Fruit fly (Drosophila melanogaster): Measurements from ENCODE around the gene CG17261.

CG17261 gene

DNA sequence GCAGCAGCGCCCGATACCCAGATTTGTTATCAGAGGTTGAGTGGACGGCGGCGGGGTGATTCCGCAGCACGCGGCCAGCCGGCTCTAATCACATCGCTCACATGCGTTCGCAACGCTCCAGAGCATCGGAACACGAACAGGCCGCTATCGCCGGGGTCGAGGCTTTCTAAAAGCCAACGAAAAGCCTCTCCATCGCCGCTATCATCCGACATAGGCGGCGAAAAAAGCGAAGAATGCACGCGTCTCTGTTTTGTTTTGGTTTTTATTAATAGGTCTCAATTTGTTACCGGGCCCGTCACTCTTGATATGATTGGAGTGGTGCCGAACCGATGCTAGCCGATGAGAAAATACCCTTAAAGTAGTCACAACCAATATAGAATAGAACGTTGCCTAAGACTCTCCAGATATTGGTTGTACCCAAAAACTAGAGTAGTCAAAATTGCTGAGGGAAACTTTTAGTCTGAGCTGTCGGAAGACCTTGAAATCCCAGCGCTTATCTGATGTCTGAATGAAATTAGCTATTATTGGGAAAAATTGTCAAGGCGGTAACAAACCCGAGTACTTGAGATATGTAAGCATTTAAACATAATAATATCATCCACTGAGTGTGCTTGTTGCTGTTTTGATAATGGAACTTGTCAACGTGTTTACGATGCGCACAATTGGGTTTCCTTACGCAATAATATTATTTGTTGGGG lies at the start of gene CG17261:
Gene CG17261, plus strand, starts transcription at position 634 of the 698 bp plus-strand sequence.
- no peak for TF ChIP-seq h (optimal IDR thresholded peaks at IDR 0.05)
- TF ChIP-seq ttk (optimal IDR thresholded peaks at IDR 0.05) = no peak

DNA sequence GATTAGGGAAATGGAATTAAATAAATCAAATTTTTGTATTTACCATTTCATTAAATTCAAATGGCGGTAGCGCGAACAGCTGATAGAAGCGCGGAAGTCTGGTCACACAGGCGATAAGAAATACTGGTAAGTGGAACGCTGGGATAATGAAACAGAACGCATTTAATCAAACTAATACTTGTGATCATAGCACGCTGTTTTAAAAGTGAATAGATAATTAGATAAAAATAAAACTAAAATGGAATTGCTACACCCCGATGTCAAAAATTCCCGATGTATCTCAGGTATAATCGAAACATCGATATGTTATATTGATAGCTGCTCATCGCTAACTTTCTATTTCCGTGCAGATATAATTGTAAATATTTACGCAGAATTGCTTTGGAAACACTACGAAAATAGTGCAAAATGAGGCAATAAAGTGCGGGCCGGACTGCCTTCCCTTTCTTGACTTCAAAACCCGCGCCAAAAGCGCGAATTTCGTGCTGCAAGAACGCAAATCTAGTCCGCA lies 49.6 kb upstream of the CG17261 start, which contains the start of the genes okr and CG3558:
Gene okr, minus strand, starts transcription at position 96 of the 511 bp plus-strand sequence.
Gene CG3558, plus strand, starts transcription at position 207 of the 511 bp plus-strand sequence.
- no peak for TF ChIP-seq psq (optimal IDR thresholded peaks at IDR 0.05)
- no peak for TF ChIP-seq insv (optimal IDR thresholded peaks at IDR 0.05)
- no peak for TF ChIP-seq Sin3A (optimal IDR thresholded peaks at IDR 0.05)
- TF ChIP-seq h (optimal IDR thresholded peaks at IDR 0.05) = no peak
- TF ChIP-seq ttk (optimal IDR thresholded peaks at IDR 0.05) = no peak
- no peak for TF ChIP-seq Myc (optimal IDR thresholded peaks at IDR 0.05)

DNA sequence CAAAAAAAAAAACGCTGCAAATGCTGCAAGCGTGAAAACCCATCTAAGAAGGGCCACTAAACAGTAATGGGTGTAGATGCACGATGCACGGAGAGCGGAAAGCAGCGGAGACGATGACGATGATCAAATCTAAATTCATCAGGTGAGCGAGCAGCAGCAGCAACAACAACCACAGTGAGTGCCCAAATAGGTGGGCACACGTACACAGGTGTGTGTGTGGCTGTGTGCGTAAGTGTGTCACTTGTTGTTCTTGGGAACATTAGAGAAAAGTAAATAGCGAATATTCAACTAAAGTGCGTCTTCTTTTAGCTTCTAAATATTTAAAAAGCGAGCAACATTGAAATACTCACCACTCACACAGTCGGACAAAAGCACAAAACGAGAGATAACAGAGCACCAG lies 49.1 kb upstream of the CG17261 start:
- TF ChIP-seq insv (optimal IDR thresholded peaks at IDR 0.05) (no peak), Myc (optimal IDR thresholded peaks at IDR 0.05) (no peak), ttk (optimal IDR thresholded peaks at IDR 0.05) (no peak), h (optimal IDR thresholded peaks at IDR 0.05) (no peak), psq (optimal IDR thresholded peaks at IDR 0.05) (no peak), Sin3A (optimal IDR thresholded peaks at IDR 0.05) (no peak)

DNA sequence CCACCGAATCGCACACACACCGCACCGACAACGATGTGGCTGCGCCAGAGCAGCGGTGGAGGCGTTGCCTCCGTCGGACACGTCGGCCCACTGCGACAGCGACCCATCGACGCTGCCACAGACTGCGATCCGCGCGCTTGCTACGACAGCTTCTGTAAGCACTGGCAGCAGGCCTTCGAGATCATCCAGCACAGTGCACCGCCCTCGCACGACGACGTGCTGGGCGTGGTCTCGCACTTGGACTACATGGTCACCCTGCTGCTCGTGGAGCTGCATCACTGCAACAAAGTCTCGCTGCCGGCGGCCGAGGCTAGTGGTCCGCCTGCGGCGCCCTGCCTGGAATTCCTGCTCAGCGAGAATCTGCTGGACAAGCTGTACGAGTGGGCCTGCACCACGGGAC lies 48.6 kb upstream of the CG17261 start:
- TF ChIP-seq Myc (optimal IDR thresholded peaks at IDR 0.05) (no peak), ttk (optimal IDR thresholded peaks at IDR 0.05) (no peak), psq (optimal IDR thresholded peaks at IDR 0.05) (no peak), Sin3A (optimal IDR thresholded peaks at IDR 0.05) (no peak), insv (optimal IDR thresholded peaks at IDR 0.05) (no peak), h (optimal IDR thresholded peaks at IDR 0.05) (no peak)

DNA sequence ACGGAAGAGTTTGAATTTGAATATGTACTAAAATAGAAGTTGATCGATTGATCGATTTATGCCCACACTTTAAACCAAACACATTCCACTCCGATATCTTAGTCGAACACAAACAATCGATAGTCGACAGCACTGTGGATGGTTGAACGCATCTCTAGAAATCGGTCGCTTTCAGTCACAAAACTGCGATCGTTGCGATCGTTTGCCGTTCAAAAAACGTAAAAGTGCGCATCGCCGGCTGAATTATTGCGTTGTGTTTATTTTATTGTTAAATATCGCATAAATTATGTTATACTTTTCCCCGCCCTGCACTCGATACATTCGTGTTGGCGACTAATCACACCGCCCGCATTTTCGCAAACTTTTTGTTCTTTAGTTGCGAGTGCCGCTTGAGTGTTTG lies 43.2 kb upstream of the CG17261 start, which contains the start of gene Ccdc85:
Gene Ccdc85, plus strand, starts transcription at position 174 of the 400 bp plus-strand sequence.
- TF ChIP-seq h (optimal IDR thresholded peaks at IDR 0.05) = no peak
- TF ChIP-seq psq (optimal IDR thresholded peaks at IDR 0.05) = no peak
- TF ChIP-seq Sin3A (optimal IDR thresholded peaks at IDR 0.05) = no peak
- no peak for TF ChIP-seq insv (optimal IDR thresholded peaks at IDR 0.05)
- no peak for TF ChIP-seq Myc (optimal IDR thresholded peaks at IDR 0.05)
- no peak for TF ChIP-seq ttk (optimal IDR thresholded peaks at IDR 0.05)

DNA sequence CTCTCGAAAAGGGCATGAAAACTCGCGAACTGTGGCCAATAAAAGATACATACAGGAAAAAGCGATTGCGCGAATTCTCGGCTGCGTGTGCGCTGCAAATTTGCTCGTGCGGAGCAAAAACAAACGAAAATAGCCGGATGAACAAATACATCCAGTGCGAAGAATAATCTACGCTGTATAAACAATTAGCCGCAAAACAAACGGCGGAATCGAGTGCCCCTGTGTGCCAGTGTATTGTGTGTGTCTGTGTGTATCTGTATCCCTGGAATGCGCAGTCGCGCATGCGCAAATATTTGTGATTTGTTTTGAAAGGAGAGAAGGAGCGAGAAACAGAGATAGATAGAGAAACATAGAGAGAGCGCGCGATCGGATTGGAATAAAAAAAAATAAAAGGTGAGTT lies 42.7 kb upstream of the CG17261 start:
- no peak for TF ChIP-seq h (optimal IDR thresholded peaks at IDR 0.05)
- TF ChIP-seq Myc (optimal IDR thresholded peaks at IDR 0.05) = no peak
- TF ChIP-seq Sin3A (optimal IDR thresholded peaks at IDR 0.05) = no peak

DNA sequence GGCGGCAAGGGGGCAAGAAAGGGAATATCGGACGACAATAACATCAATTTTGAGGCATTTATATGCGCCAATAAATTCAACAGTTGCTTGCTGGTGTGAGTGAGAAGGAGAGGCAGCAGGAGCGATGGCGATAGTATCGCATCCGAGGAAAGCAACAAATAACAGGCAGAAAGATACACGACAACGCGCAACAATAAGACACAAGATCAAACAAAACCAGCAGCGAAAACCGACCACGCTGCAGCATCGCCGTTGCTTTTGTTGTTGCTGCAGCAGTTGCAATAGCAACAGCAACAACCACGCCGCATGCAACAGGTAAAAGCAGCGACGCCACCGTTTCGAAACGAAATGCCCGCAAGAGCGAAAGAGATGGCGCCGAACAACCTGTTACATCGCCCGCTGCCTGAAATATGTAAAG lies 41.8 kb upstream of the CG17261 start:
- TF ChIP-seq Myc (optimal IDR thresholded peaks at IDR 0.05) (no peak), Sin3A (optimal IDR thresholded peaks at IDR 0.05) (no peak), ttk (optimal IDR thresholded peaks at IDR 0.05) (no peak), psq (optimal IDR thresholded peaks at IDR 0.05) (no peak), insv (optimal IDR thresholded peaks at IDR 0.05) (no peak), h (optimal IDR thresholded peaks at IDR 0.05) (no peak)

DNA sequence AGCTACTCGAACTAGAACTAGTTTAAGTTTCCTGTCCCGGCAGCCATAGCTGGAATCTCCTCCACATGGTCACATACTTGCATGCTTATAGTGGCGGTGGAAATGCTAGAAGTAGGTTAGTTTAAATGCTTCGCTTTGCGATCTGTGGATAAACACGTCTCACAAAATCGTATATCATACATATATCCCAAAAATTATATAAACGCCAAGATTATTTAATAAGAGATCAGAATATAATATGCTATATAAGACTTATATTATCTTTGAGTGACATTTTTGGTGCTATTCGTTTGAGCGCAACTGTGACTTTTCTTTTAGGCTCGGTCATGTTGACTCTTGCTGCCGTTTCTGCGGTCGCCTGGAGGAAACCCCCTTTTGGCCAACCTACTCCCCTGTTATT lies 40.4 kb upstream of the CG17261 start:
- no peak for TF ChIP-seq Sin3A (optimal IDR thresholded peaks at IDR 0.05)
- no peak for TF ChIP-seq ttk (optimal IDR thresholded peaks at IDR 0.05)
- no peak for TF ChIP-seq Myc (optimal IDR thresholded peaks at IDR 0.05)

DNA sequence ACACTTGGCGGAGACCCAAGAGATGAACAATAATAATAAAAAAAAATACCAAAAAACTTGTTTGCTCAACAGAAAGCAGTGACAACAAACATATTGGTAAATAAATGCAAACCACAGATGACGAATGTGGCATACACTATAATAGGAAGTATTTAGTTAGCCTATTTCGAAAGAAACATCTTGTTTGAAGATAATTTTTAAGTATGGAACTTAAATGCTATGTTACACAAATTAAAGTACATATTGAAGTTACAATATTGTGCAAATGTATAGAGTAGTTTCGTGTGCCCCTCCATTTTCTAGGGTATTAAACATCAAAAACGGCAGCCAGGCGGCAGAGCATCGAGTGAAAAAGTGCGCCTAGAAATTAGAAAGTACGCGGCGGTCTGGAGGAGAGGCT lies 39.0 kb upstream of the CG17261 start:
- TF ChIP-seq Myc (optimal IDR thresholded peaks at IDR 0.05) (no peak), ttk (optimal IDR thresholded peaks at IDR 0.05) (no peak), h (optimal IDR thresholded peaks at IDR 0.05) (no peak), psq (optimal IDR thresholded peaks at IDR 0.05) (no peak), Sin3A (optimal IDR thresholded peaks at IDR 0.05) (no peak), insv (optimal IDR thresholded peaks at IDR 0.05) (no peak)

DNA sequence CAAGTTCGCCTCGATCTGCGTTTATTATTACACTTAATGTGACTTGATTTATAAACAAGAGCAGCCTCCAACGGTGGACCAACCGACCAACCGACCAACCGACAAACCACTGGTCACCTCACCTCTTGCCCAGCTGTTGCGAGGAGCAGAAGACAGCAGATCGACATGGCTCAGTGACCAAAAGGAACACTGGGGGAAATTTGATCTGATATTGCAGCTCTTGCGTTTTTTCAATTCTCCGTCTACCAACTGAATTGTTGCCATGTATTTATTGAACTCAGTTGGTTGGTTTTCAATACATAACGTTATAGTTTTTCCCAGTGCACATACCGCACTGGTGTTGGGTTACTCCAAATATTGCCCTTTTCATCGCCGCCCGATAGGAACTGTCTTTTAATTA lies 37.8 kb upstream of the CG17261 start:
- TF ChIP-seq insv (optimal IDR thresholded peaks at IDR 0.05) (no peak), Sin3A (optimal IDR thresholded peaks at IDR 0.05) (no peak), Myc (optimal IDR thresholded peaks at IDR 0.05) (no peak), ttk (optimal IDR thresholded peaks at IDR 0.05) (no peak), h (optimal IDR thresholded peaks at IDR 0.05) (no peak), psq (optimal IDR thresholded peaks at IDR 0.05) (no peak)

DNA sequence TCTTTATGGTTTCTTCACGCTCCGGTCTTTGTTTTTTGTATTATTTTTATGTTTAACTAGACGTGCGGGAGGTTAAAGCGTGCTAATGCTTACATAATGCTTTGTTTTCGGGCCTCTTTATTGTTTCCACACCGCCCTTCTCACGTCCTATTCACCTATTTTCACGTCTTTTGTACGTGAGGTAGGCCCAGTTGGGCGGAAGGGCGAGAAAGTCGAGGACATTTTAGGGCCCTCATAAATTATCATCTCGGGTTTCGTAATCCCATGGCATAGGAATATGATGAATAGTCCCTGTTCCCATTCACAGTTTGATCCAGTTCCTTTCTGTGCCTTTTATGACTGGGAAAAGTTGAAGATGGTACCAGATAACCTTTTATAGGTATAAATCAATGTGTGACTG lies 36.9 kb upstream of the CG17261 start:
- TF ChIP-seq insv (optimal IDR thresholded peaks at IDR 0.05) (no peak), Sin3A (optimal IDR thresholded peaks at IDR 0.05) (no peak), Myc (optimal IDR thresholded peaks at IDR 0.05) (no peak), psq (optimal IDR thresholded peaks at IDR 0.05) (no peak), h (optimal IDR thresholded peaks at IDR 0.05) (no peak), ttk (optimal IDR thresholded peaks at IDR 0.05) (no peak)

DNA sequence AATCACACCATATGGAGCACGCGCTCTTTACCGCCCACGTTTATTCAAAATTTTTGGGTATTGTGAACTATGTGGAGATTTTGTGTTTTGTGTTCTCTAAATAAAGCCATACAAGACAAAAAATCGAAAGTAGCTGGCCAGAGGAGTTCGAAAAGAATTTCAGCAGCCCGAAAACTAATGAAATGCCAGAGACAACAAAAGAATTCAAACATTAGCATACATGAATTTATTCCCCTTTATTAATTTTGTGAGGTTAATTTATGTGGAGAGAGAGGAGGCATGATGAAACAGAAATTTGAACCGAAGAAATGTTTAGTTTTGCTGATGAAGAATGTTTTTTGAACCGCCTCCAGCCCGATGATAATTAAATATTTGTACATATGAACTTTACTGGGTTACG lies 36.2 kb upstream of the CG17261 start:
- TF ChIP-seq Myc (optimal IDR thresholded peaks at IDR 0.05) = no peak
- no peak for TF ChIP-seq h (optimal IDR thresholded peaks at IDR 0.05)
- TF ChIP-seq ttk (optimal IDR thresholded peaks at IDR 0.05) = no peak
- no peak for TF ChIP-seq insv (optimal IDR thresholded peaks at IDR 0.05)
- no peak for TF ChIP-seq psq (optimal IDR thresholded peaks at IDR 0.05)
- no peak for TF ChIP-seq Sin3A (optimal IDR thresholded peaks at IDR 0.05)

DNA sequence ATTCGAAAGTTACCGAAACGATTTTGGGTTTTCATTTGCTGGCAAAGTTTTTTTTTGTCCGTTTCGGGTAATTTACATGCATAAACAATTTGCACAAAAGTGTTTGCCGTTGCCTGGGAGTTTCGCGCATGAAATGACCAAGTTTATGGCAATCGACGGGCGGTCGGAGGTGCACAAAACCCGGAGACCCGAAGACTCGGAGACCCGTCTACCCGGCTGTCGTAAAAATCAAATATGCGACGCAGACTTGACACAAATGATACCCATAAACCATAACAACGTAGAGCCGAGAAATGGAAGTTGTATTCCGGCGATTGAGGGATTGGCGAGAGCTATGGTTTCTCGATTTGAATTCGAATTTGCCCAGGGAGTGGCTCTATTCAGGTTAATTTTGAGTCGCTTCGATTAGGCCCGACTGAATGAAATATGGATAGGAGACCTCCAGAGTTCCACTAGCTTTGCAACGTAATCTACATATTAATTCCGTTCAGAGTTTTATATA lies 35.4 kb upstream of the CG17261 start:
- TF ChIP-seq Myc (optimal IDR thresholded peaks at IDR 0.05) (no peak), h (optimal IDR thresholded peaks at IDR 0.05) (no peak), Sin3A (optimal IDR thresholded peaks at IDR 0.05) (no peak), psq (optimal IDR thresholded peaks at IDR 0.05) (no peak), ttk (optimal IDR thresholded peaks at IDR 0.05) (no peak), insv (optimal IDR thresholded peaks at IDR 0.05) (no peak)

Measured in Kc167 (cell line).